5 fruit fly cellular contexts compared by ENCODE assay signal in genomic region chrX:255369-255768, dm6.
TF ChIP-seq lines count a peak whose summit lies in the region.

Gene cin, plus strand, starts transcription at chrX:255674.

- TF ChIP-seq CTCF in whole organism, embryonic (GFP tag; optimal IDR thresholded peaks at IDR 0.05; lab: Kevin White, UChicago): no peak

TF ChIP-seq in whole organism, adult, 20 proteins besides CTCF, POLR2A, EP300 and RAD21 (continues in another document):
- TF ChIP-seq CG1620 (GFP tag; optimal IDR thresholded peaks at IDR 0.05; lab: Kevin White, UChicago): peak; percentile 48
- TF ChIP-seq CG33017 (tag; optimal IDR thresholded peaks at IDR 0.05; lab: Kevin White, UChicago): peak; percentile 41
- no peak for TF ChIP-seq kay (GFP tag; lab: Kevin White, UChicago; ENCODE audit: borderline replicate concordance)
- TF ChIP-seq ovo (GFP tag; optimal IDR thresholded peaks at IDR 0.05; lab: Kevin White, UChicago): no peak
- TF ChIP-seq CG11617 (GFP tag; optimal IDR thresholded peaks at IDR 0.05; lab: Kevin White, UChicago): peak; percentile 57
- no peak for TF ChIP-seq CG7045 (GFP tag; optimal IDR thresholded peaks at IDR 0.05; lab: Kevin White, UChicago)
- TF ChIP-seq pad (GFP tag; optimal IDR thresholded peaks at IDR 0.05; lab: Kevin White, UChicago): peak; percentile 23
- TF ChIP-seq Hr96 (GFP tag; optimal IDR thresholded peaks at IDR 0.05; lab: Kevin White, UChicago): no peak
- no peak for TF ChIP-seq CG5204 (GFP tag; optimal IDR thresholded peaks at IDR 0.05; lab: Kevin White, UChicago)
- no peak for TF ChIP-seq cic (GFP tag; optimal IDR thresholded peaks at IDR 0.05; lab: Kevin White, UChicago)
- peak; percentile 72 for TF ChIP-seq CG7101 (tag; optimal IDR thresholded peaks at IDR 0.05; lab: Kevin White, UChicago)
- TF ChIP-seq tj (GFP tag; optimal IDR thresholded peaks at IDR 0.05; lab: Kevin White, UChicago): peak; percentile 5
- TF ChIP-seq CG14711 (tag; optimal IDR thresholded peaks at IDR 0.05; lab: Kevin White, UChicago): peak; percentile 69
- no peak for TF ChIP-seq cnc (optimal IDR thresholded peaks at IDR 0.05; lab: Kevin White, UChicago)
- peak; percentile 77 for TF ChIP-seq bab1 (GFP tag; optimal IDR thresholded peaks at IDR 0.05; lab: Kevin White, UChicago)
- TF ChIP-seq Clk (GFP tag; optimal IDR thresholded peaks at IDR 0.05; lab: Kevin White, UChicago): no peak
- no peak for TF ChIP-seq toe (GFP tag; optimal IDR thresholded peaks at IDR 0.05; lab: Kevin White, UChicago)
- peak; percentile 25 for TF ChIP-seq Mnt (GFP tag; optimal IDR thresholded peaks at IDR 0.05; lab: Kevin White, UChicago)
- peak; percentile 12 for TF ChIP-seq CG12768 (GFP tag; optimal IDR thresholded peaks at IDR 0.05; lab: Kevin White, UChicago)

TF ChIP-seq in whole organism, embryonic, 481 proteins besides CTCF, POLR2A, EP300 and RAD21 (continues in another document):
- peak; percentile 42; the same call in 1 of the 3 replicates for TF ChIP-seq dysf (GFP tag; IDR thresholded peaks at IDR 0.05; lab: Robert Waterston, UW)
- 0 out of 2 replicates have a peak, but pooled peaks have one; percentile 26 for TF ChIP-seq Drgx (GFP tag; IDR thresholded peaks at IDR 0.05; lab: Robert Waterston, UW)
- TF ChIP-seq CG12299 (tag; optimal IDR thresholded peaks at IDR 0.05; lab: Kevin White, UChicago): peak; percentile 12
- TF ChIP-seq CG10654 (GFP tag; optimal IDR thresholded peaks at IDR 0.05; lab: Kevin White, UChicago): no peak
- peak; percentile 53 for TF ChIP-seq CG9727 (GFP tag; optimal IDR thresholded peaks at IDR 0.05; lab: Kevin White, UChicago)
- no peak for TF ChIP-seq CG11560 (tag; IDR thresholded peaks at IDR 0.05; lab: Robert Waterston, UW)
- no peak for TF ChIP-seq wor (GFP tag; IDR thresholded peaks at IDR 0.05; lab: Robert Waterston, UW)
- TF ChIP-seq schlank (tag; optimal IDR thresholded peaks at IDR 0.05; lab: Kevin White, UChicago): no peak
- peak; percentile 50 for TF ChIP-seq CG2120 (GFP tag; optimal IDR thresholded peaks at IDR 0.05; lab: Kevin White, UChicago)
- peak; percentile 46 for TF ChIP-seq CG7556 (GFP tag; optimal IDR thresholded peaks at IDR 0.05; lab: Kevin White, UChicago)
- peak; percentile 0 for TF ChIP-seq twi (tag; optimal IDR thresholded peaks at IDR 0.05; lab: Kevin White, UChicago)
- TF ChIP-seq CG18011 (GFP tag; optimal IDR thresholded peaks at IDR 0.05; lab: Kevin White, UChicago): no peak
- peak; percentile 62 for TF ChIP-seq phol (tag; optimal IDR thresholded peaks at IDR 0.05; lab: Kevin White, UChicago)
- peak; percentile 10 for TF ChIP-seq Vsx1 (GFP tag; optimal IDR thresholded peaks at IDR 0.05; lab: Kevin White, UChicago)
- TF ChIP-seq trem (tag; optimal IDR thresholded peaks at IDR 0.05; lab: Kevin White, UChicago): peak; percentile 30
- peak; percentile 22; the same call in 1 of the 2 replicates for TF ChIP-seq Ada2b (GFP tag; IDR thresholded peaks at IDR 0.05; lab: Robert Waterston, UW)
- peak; percentile 21 for TF ChIP-seq CG13296 (GFP tag; optimal IDR thresholded peaks at IDR 0.05; lab: Kevin White, UChicago)
- TF ChIP-seq peb (GFP tag; IDR thresholded peaks at IDR 0.05; lab: Robert Waterston, UW): 0 out of 2 replicates have a peak, but pooled peaks have one; percentile 13

TF ChIP-seq in whole organism, prepupa, 60 proteins besides CTCF, POLR2A, EP300 and RAD21 (continues in another document):
- peak; percentile 33 for TF ChIP-seq Ets21C (GFP tag; optimal IDR thresholded peaks at IDR 0.05; lab: Kevin White, UChicago)
- TF ChIP-seq esn (GFP tag; optimal IDR thresholded peaks at IDR 0.05; lab: Kevin White, UChicago): peak; percentile 79
- peak; percentile 71 for TF ChIP-seq CG34406 (GFP tag; optimal IDR thresholded peaks at IDR 0.05; lab: Kevin White, UChicago)
- TF ChIP-seq Hr38 (GFP tag; optimal IDR thresholded peaks at IDR 0.05; lab: Kevin White, UChicago): no peak
- TF ChIP-seq Eip93F (GFP tag; optimal IDR thresholded peaks at IDR 0.05; lab: Kevin White, UChicago): peak; percentile 27
- TF ChIP-seq Smox (GFP tag; optimal IDR thresholded peaks at IDR 0.05; lab: Kevin White, UChicago): peak; percentile 83
- no peak for TF ChIP-seq CG11294 (GFP tag; IDR thresholded peaks at IDR 0.05; lab: Robert Waterston, UW)
- TF ChIP-seq CG8632 (GFP tag; optimal IDR thresholded peaks at IDR 0.05; lab: Kevin White, UChicago): peak; percentile 59
- peak; percentile 54 for TF ChIP-seq Sox14 (GFP tag; optimal IDR thresholded peaks at IDR 0.05; lab: Kevin White, UChicago)
- no peak for TF ChIP-seq CG6276 (GFP tag; optimal IDR thresholded peaks at IDR 0.05; lab: Kevin White, UChicago)
- TF ChIP-seq Hr39 (GFP tag; optimal IDR thresholded peaks at IDR 0.05; lab: Kevin White, UChicago): no peak
- peak in 1 of 2 experiments; percentile 69 for TF ChIP-seq ss (GFP tag; optimal IDR thresholded peaks at IDR 0.05; lab: Kevin White, UChicago)
- peak; percentile 43 for TF ChIP-seq CG1621 (tag; optimal IDR thresholded peaks at IDR 0.05; lab: Kevin White, UChicago)
- TF ChIP-seq salr (GFP tag; optimal IDR thresholded peaks at IDR 0.05; lab: Kevin White, UChicago): peak in 1 of 2 experiments; percentile 10
- no peak for TF ChIP-seq CG4318 (GFP tag; optimal IDR thresholded peaks at IDR 0.05; lab: Kevin White, UChicago)
- TF ChIP-seq CG15336 (GFP tag; IDR thresholded peaks at IDR 0.05; lab: Robert Waterston, UW): peak; percentile 73
- TF ChIP-seq cyc (GFP tag; optimal IDR thresholded peaks at IDR 0.05; lab: Kevin White, UChicago): peak; percentile 47
- peak; percentile 57; the same call in 2 of the 3 replicates for TF ChIP-seq CG8119 (GFP tag; IDR thresholded peaks at IDR 0.05; lab: Robert Waterston, UW)
- TF ChIP-seq spab (GFP tag; optimal IDR thresholded peaks at IDR 0.05; lab: Kevin White, UChicago): no peak

TF ChIP-seq in whole organism, pupa, 21 proteins besides CTCF, POLR2A, EP300 and RAD21:
- TF ChIP-seq Pif1A (GFP tag; optimal IDR thresholded peaks at IDR 0.05; lab: Kevin White, UChicago) (peak; percentile 46), rn (GFP tag; IDR thresholded peaks at IDR 0.05; lab: Robert Waterston, UW) (no peak), CG32121 (GFP tag; IDR thresholded peaks at IDR 0.05; lab: Robert Waterston, UW) (no peak), CG9948 (tag; optimal IDR thresholded peaks at IDR 0.05; lab: Kevin White, UChicago) (peak; percentile 72), Ets98B (GFP tag; IDR thresholded peaks at IDR 0.05; lab: Robert Waterston, UW) (peak; percentile 53), CG8159 (tag; optimal IDR thresholded peaks at IDR 0.05; lab: Kevin White, UChicago) (peak; percentile 77), CG4496 (GFP tag; IDR thresholded peaks at IDR 0.05; lab: Robert Waterston, UW) (peak; percentile 82), CG17806 (tag; optimal IDR thresholded peaks at IDR 0.05; lab: Kevin White, UChicago) (peak; percentile 71), D1 (tag; optimal IDR thresholded peaks at IDR 0.05; lab: Kevin White, UChicago) (peak; percentile 40), CG10348 (GFP tag; IDR thresholded peaks at IDR 0.05; lab: Robert Waterston, UW) (no peak), CG12605 (GFP tag; IDR thresholded peaks at IDR 0.05; lab: Robert Waterston, UW) (no peak), CG13204 (GFP tag; optimal IDR thresholded peaks at IDR 0.05; lab: Kevin White, UChicago) (no peak), CG15710 (tag; optimal IDR thresholded peaks at IDR 0.05; lab: Kevin White, UChicago) (peak; percentile 76), EcR (GFP tag; optimal IDR thresholded peaks at IDR 0.05; lab: Kevin White, UChicago) (no peak), gl (tag; optimal IDR thresholded peaks at IDR 0.05; lab: Kevin White, UChicago) (peak; percentile 30), Snoo (tag; optimal IDR thresholded peaks at IDR 0.05; lab: Kevin White, UChicago) (peak; percentile 63), CG34367 (tag; optimal IDR thresholded peaks at IDR 0.05; lab: Kevin White, UChicago) (peak; percentile 65), Pif1B (GFP tag; optimal IDR thresholded peaks at IDR 0.05; lab: Kevin White, UChicago) (peak; percentile 52), CG14655 (GFP tag; optimal IDR thresholded peaks at IDR 0.05; lab: Kevin White, UChicago) (no peak), CG8301 (tag; optimal IDR thresholded peaks at IDR 0.05; lab: Kevin White, UChicago) (peak; percentile 61), fd96Ca (GFP tag; IDR thresholded peaks at IDR 0.05; lab: Robert Waterston, UW) (no peak)
TF ChIP-seq in whole organism, pupa: peak in this region for 13.

TF ChIP-seq in whole organism, wandering third instar larva, 38 proteins besides CTCF, POLR2A, EP300 and RAD21 (continues in another document):
- no peak for TF ChIP-seq Vsx2 (GFP tag; optimal IDR thresholded peaks at IDR 0.05; lab: Kevin White, UChicago; ENCODE audit: partially characterized antibody)
- TF ChIP-seq h (GFP tag; optimal IDR thresholded peaks at IDR 0.05; lab: Kevin White, UChicago): peak; percentile 67
- peak; percentile 61 for TF ChIP-seq Hnf4 (GFP tag; optimal IDR thresholded peaks at IDR 0.05; lab: Kevin White, UChicago)
- TF ChIP-seq Hr83 (GFP tag; optimal IDR thresholded peaks at IDR 0.05; lab: Kevin White, UChicago; ENCODE audit: poor library complexity, severe bottlenecking): no peak
- peak; percentile 51 for TF ChIP-seq OdsH (GFP tag; optimal IDR thresholded peaks at IDR 0.05; lab: Kevin White, UChicago)
- TF ChIP-seq tai (GFP tag; optimal IDR thresholded peaks at IDR 0.05; lab: Kevin White, UChicago): peak; percentile 14
- peak; percentile 18 for TF ChIP-seq ey (GFP tag; optimal IDR thresholded peaks at IDR 0.05; lab: Kevin White, UChicago)
- no peak for TF ChIP-seq Myc (optimal IDR thresholded peaks at IDR 0.05; lab: Kevin White, UChicago)
- TF ChIP-seq CG32264 (GFP tag; optimal IDR thresholded peaks at IDR 0.05; lab: Kevin White, UChicago): no peak
- no peak for TF ChIP-seq Hr78 (GFP tag; optimal IDR thresholded peaks at IDR 0.05; lab: Kevin White, UChicago)
- TF ChIP-seq CG9705 (GFP tag; optimal IDR thresholded peaks at IDR 0.05; lab: Kevin White, UChicago): peak; percentile 32
- peak; percentile 70 for TF ChIP-seq Sp1 (GFP tag; optimal IDR thresholded peaks at IDR 0.05; lab: Kevin White, UChicago)
- TF ChIP-seq GATAd (GFP tag; optimal IDR thresholded peaks at IDR 0.05; lab: Kevin White, UChicago): no peak
- TF ChIP-seq HLH106 (tag; optimal IDR thresholded peaks at IDR 0.05; lab: Kevin White, UChicago): peak; percentile 74
- TF ChIP-seq CrebA (GFP tag; optimal IDR thresholded peaks at IDR 0.05; lab: Kevin White, UChicago; ENCODE audit: borderline replicate concordance): no peak
- peak in 1 of 2 experiments; percentile 72 for TF ChIP-seq foxo (GFP tag; optimal IDR thresholded peaks at IDR 0.05; lab: Kevin White, UChicago)
- no peak for TF ChIP-seq N (GFP tag; optimal IDR thresholded peaks at IDR 0.05; lab: Kevin White, UChicago)
- peak; percentile 44 for TF ChIP-seq psq (GFP tag; optimal IDR thresholded peaks at IDR 0.05; lab: Kevin White, UChicago)
- TF ChIP-seq jim (GFP tag; optimal IDR thresholded peaks at IDR 0.05; lab: Kevin White, UChicago): no peak
- TF ChIP-seq Dif (GFP tag; optimal IDR thresholded peaks at IDR 0.05; lab: Kevin White, UChicago; ENCODE audit: partially characterized antibody): no peak
- no peak for TF ChIP-seq lola (GFP tag; optimal IDR thresholded peaks at IDR 0.05; lab: Kevin White, UChicago)
- TF ChIP-seq dsf (GFP tag; optimal IDR thresholded peaks at IDR 0.05; lab: Kevin White, UChicago; ENCODE audit: borderline replicate concordance): peak; percentile 2
- no peak for TF ChIP-seq Abd-B (GFP tag; optimal IDR thresholded peaks at IDR 0.05; lab: Kevin White, UChicago)
